Fruit fly (Drosophila melanogaster): ENCODE data around the gene CG13010.
A peak's percentile ranks its signal among the peaks of the same experiment; 100 is the strongest.

The CG13010 gene

dm6 chrX:16651098-16651497 is 27.6 kb downstream of the CG13010 start, which contains the start of the genes CG32573 and CG42512 (continued):
- no peak for TF ChIP-seq CG7271 (tag; optimal IDR thresholded peaks at IDR 0.05)
- no peak for TF ChIP-seq CG14050 (GFP tag; IDR thresholded peaks at IDR 0.05)
- no peak for TF ChIP-seq psq (GFP tag; optimal IDR thresholded peaks at IDR 0.05)
- peak; percentile 40 for TF ChIP-seq MBD-R2 (GFP tag; IDR thresholded peaks at IDR 0.05)
- no peak for TF ChIP-seq sug (tag; optimal IDR thresholded peaks at IDR 0.05)
- no peak for TF ChIP-seq CG16815 (GFP tag; optimal IDR thresholded peaks at IDR 0.05)
- TF ChIP-seq crc (GFP tag; optimal IDR thresholded peaks at IDR 0.05), result no peak
- no peak for TF ChIP-seq Awh (GFP tag; IDR thresholded peaks at IDR 0.05)
- TF ChIP-seq HLH54F (GFP tag; optimal IDR thresholded peaks at IDR 0.05), result no peak
- TF ChIP-seq Pdp1 (GFP tag; optimal IDR thresholded peaks at IDR 0.05), result peak in 1 of 2 experiments; percentile 34
- TF ChIP-seq CG1529 (GFP tag; optimal IDR thresholded peaks at IDR 0.05), result no peak
- no peak for TF ChIP-seq sima (GFP tag; optimal IDR thresholded peaks at IDR 0.05)
- no peak for TF ChIP-seq CG11504 (tag; optimal IDR thresholded peaks at IDR 0.05)
- peak; percentile 41 for TF ChIP-seq trem (tag; optimal IDR thresholded peaks at IDR 0.05)
- no peak for TF ChIP-seq nerfin-1 (tag; optimal IDR thresholded peaks at IDR 0.05)
- TF ChIP-seq CG4404 (GFP tag; IDR thresholded peaks at IDR 0.05), result no peak
- no peak for TF ChIP-seq CG6854 (GFP tag; optimal IDR thresholded peaks at IDR 0.05)
- no peak for TF ChIP-seq YL-1 (GFP tag; optimal IDR thresholded peaks at IDR 0.05)
- no peak for TF ChIP-seq CG11093 (GFP tag; IDR thresholded peaks at IDR 0.05)
- no peak for TF ChIP-seq vfl (GFP tag; optimal IDR thresholded peaks at IDR 0.05)
- no peak for TF ChIP-seq CG8359 (GFP tag; optimal IDR thresholded peaks at IDR 0.05; ENCODE audit: borderline replicate concordance)
- no peak for TF ChIP-seq ewg (GFP tag; optimal IDR thresholded peaks at IDR 0.05)
- no peak for TF ChIP-seq CG7357 (GFP tag; IDR thresholded peaks at IDR 0.05)
- no peak for TF ChIP-seq Asciz (GFP tag; optimal IDR thresholded peaks at IDR 0.05)
- no peak for TF ChIP-seq CG11456 (GFP tag; IDR thresholded peaks at IDR 0.05)
- no peak for TF ChIP-seq CG9727 (GFP tag; optimal IDR thresholded peaks at IDR 0.05)
- no peak for TF ChIP-seq CG7556 (GFP tag; optimal IDR thresholded peaks at IDR 0.05)
- TF ChIP-seq HLH4C (GFP tag; IDR thresholded peaks at IDR 0.05; ENCODE audit: partially characterized antibody), result peak; percentile 77
- no peak for TF ChIP-seq btn (GFP tag; optimal IDR thresholded peaks at IDR 0.05)
- TF ChIP-seq hbn (GFP tag; IDR thresholded peaks at IDR 0.05; ENCODE audit: partially characterized antibody), result peak; percentile 63
- TF ChIP-seq her (GFP tag; optimal IDR thresholded peaks at IDR 0.05), result no peak
- no peak for TF ChIP-seq sim (GFP tag; IDR thresholded peaks at IDR 0.05)
- no peak for TF ChIP-seq zf30C (GFP tag; optimal IDR thresholded peaks at IDR 0.05)
- no peak for TF ChIP-seq CG13424 (tag; optimal IDR thresholded peaks at IDR 0.05)
- no peak for TF ChIP-seq danr (GFP tag; IDR thresholded peaks at IDR 0.05)
- peak; percentile 75 for TF ChIP-seq Dll (GFP tag; IDR thresholded peaks at IDR 0.05; ENCODE audit: partially characterized antibody)
- TF ChIP-seq Atf3 (GFP tag; optimal IDR thresholded peaks at IDR 0.05), result no peak
- TF ChIP-seq cwo (GFP tag; optimal IDR thresholded peaks at IDR 0.05), result no peak
- no peak for TF ChIP-seq br (optimal IDR thresholded peaks at IDR 0.05)
- no peak for TF ChIP-seq dysf (GFP tag; IDR thresholded peaks at IDR 0.05)
- TF ChIP-seq CG10209 (GFP tag; optimal IDR thresholded peaks at IDR 0.05), result no peak
- no peak for TF ChIP-seq hth (optimal IDR thresholded peaks at IDR 0.05)
- no peak for TF ChIP-seq jumu (GFP tag; optimal IDR thresholded peaks at IDR 0.05)
- no peak for TF ChIP-seq E2f1 (GFP tag; IDR thresholded peaks at IDR 0.05)
- TF ChIP-seq cg (GFP tag; optimal IDR thresholded peaks at IDR 0.05), result no peak
- TF ChIP-seq CG12769 (tag; optimal IDR thresholded peaks at IDR 0.05), result no peak
- no peak for TF ChIP-seq CG1792 (GFP tag; optimal IDR thresholded peaks at IDR 0.05)
- no peak for TF ChIP-seq bcd (GFP tag; optimal IDR thresholded peaks at IDR 0.05)
- TF ChIP-seq CG42726 (GFP tag; IDR thresholded peaks at IDR 0.05; ENCODE audit: partially characterized antibody), result peak; percentile 4; the same call in 1 of the 2 replicates
- no peak for TF ChIP-seq CG31365 (tag; optimal IDR thresholded peaks at IDR 0.05)
- no peak for TF ChIP-seq Spps (tag; optimal IDR thresholded peaks at IDR 0.05)
- no peak for TF ChIP-seq sisA (GFP tag; IDR thresholded peaks at IDR 0.05)

All from whole organism, embryonic.